Worm (Caenorhabditis elegans) whole organism, L3 larva: ENCODE results near the gene Y113G7B.27.
A peak's percentile ranks its signal among the peaks of the same experiment; 100 is the strongest.

Experiments
- ama-1 ChIP-seq: fragments of 150-350 bp; optimal IDR thresholded peaks from 2 replicates; lab custom pipeline; 2018
- ceh-16 ChIP-seq: sonication (generic microtip); optimal IDR thresholded peaks from 2 replicates; lab custom pipeline; 2017; ENCODE audit warnings: missing biosample characterization, missing genetic modification characterization
- ceh-28 ChIP-seq: fragments of 150-350 bp; optimal IDR thresholded peaks from 2 replicates; lab custom pipeline; 2014; ENCODE audit warnings: missing biosample characterization, missing genetic modification reagents, missing genetic modification characterization
- ceh-82 ChIP-seq: fragments of 150-350 bp; optimal IDR thresholded peaks from 2 replicates; lab custom pipeline; 2014; ENCODE audit warnings: missing biosample characterization, missing genetic modification characterization
- ceh-9 ChIP-seq: sonication (generic microtip); optimal IDR thresholded peaks from 2 replicates; lab custom pipeline; 2018; ENCODE audit warnings: missing biosample characterization, missing genetic modification characterization
- egl-27 ChIP-seq: sonication (generic microtip); optimal IDR thresholded peaks from 4 replicates; lab custom pipeline; 2017; ENCODE audit warnings: missing biosample characterization, missing genetic modification reagents, missing genetic modification characterization
- elt-1 ChIP-seq: fragments of 150-350 bp; optimal IDR thresholded peaks from 2 replicates; lab custom pipeline; 2014; ENCODE audit warnings: missing biosample characterization, missing genetic modification characterization
- elt-2 ChIP-seq: sonication (generic microtip); optimal IDR thresholded peaks from 2 replicates; lab custom pipeline; 2016; ENCODE audit warnings: missing genetic modification reagents, mild to moderate bottlenecking, missing genetic modification characterization, missing compliant biosample characterization
- eor-1 ChIP-seq, 2 experiments: fragments of 150-350 bp; optimal IDR thresholded peaks; 2 replicates each; lab custom pipeline; 2014 to 2018; ENCODE audit warnings: missing biosample characterization in 2 of 2, missing genetic modification characterization in 2 of 2
- fkh-10 ChIP-seq: sonication (generic microtip); optimal IDR thresholded peaks from 2 replicates; lab custom pipeline; 2017; ENCODE audit warnings: missing biosample characterization, missing genetic modification reagents, missing genetic modification characterization
- fkh-2 ChIP-seq: fragments of 150-350 bp; optimal IDR thresholded peaks from 2 replicates; lab custom pipeline; 2014; ENCODE audit warnings: missing biosample characterization, missing genetic modification reagents, missing genetic modification characterization
- fos-1 ChIP-seq: fragments of 150-350 bp; optimal IDR thresholded peaks from 2 replicates; lab custom pipeline; 2014; ENCODE audit warnings: missing biosample characterization, missing genetic modification characterization
- hmg-11 ChIP-seq: sonication (generic microtip); optimal IDR thresholded peaks from 2 replicates; lab custom pipeline; 2016; ENCODE audit warnings: missing genetic modification characterization, missing compliant biosample characterization
- lin-15B ChIP-seq: fragments of 150-350 bp; optimal IDR thresholded peaks from 2 replicates; lab custom pipeline; 2014; ENCODE audit warnings: missing biosample characterization, missing genetic modification characterization
- lin-39 ChIP-seq: fragments of 150-350 bp; optimal IDR thresholded peaks from 2 replicates; lab custom pipeline; 2018; ENCODE audit warnings: missing biosample characterization, missing genetic modification reagents, missing genetic modification characterization
- lsy-12 ChIP-seq: sonication (generic microtip); optimal IDR thresholded peaks from 2 replicates; lab custom pipeline; 2016; ENCODE audit warnings: mild to moderate bottlenecking, missing genetic modification characterization, missing compliant biosample characterization
- mdl-1 ChIP-seq: fragments of 150-350 bp; optimal IDR thresholded peaks from 2 replicates; lab custom pipeline; 2014; ENCODE audit warnings: missing biosample characterization, missing genetic modification characterization
- mml-1 ChIP-seq: fragments of 150-350 bp; sonication (generic microtip); optimal IDR thresholded peaks from 3 replicates; lab custom pipeline; 2014; ENCODE audit warnings: missing biosample characterization, missing genetic modification characterization
- nfya-1 ChIP-seq: sonication (generic microtip); optimal IDR thresholded peaks from 2 replicates; lab custom pipeline; 2017; ENCODE audit warnings: missing genetic modification characterization, mild to moderate bottlenecking, missing compliant biosample characterization, antibody characterized with exemption, moderate library complexity; ENCODE audit not compliant: insufficient read depth
- nhr-12 ChIP-seq: fragments of 150-350 bp; optimal IDR thresholded peaks from 2 replicates; lab custom pipeline; 2014; ENCODE audit warnings: missing biosample characterization, missing genetic modification characterization
- nhr-23 ChIP-seq: fragments of 150-350 bp; optimal IDR thresholded peaks from 2 replicates; lab custom pipeline; 2014; ENCODE audit warnings: missing biosample characterization, missing genetic modification reagents, missing genetic modification characterization
- nhr-237 ChIP-seq: fragments of 150-350 bp; optimal IDR thresholded peaks from 2 replicates; lab custom pipeline; 2014; ENCODE audit warnings: missing biosample characterization, missing genetic modification characterization
- nhr-25 ChIP-seq: sonication (generic microtip); optimal IDR thresholded peaks from 2 replicates; lab custom pipeline; 2017; ENCODE audit warnings: missing biosample characterization, missing genetic modification characterization
- nhr-43 ChIP-seq: sonication (generic microtip); optimal IDR thresholded peaks from 2 replicates; lab custom pipeline; 2016; ENCODE audit warnings: mild to moderate bottlenecking, missing genetic modification characterization, missing compliant biosample characterization; ENCODE audit not compliant: poor library complexity, severe bottlenecking
- nhr-67 ChIP-seq: fragments of 150-350 bp; optimal IDR thresholded peaks from 2 replicates; lab custom pipeline; 2014; ENCODE audit warnings: missing biosample characterization, missing genetic modification characterization
- nhr-76 ChIP-seq: fragments of 150-350 bp; sonication (generic microtip); optimal IDR thresholded peaks from 5 replicates; lab custom pipeline; 2014; ENCODE audit warnings: missing biosample characterization, missing genetic modification characterization
- nhr-77 ChIP-seq: fragments of 150-350 bp; optimal IDR thresholded peaks from 2 replicates; lab custom pipeline; 2014; ENCODE audit warnings: missing biosample characterization, missing genetic modification characterization
- pha-4 ChIP-seq: fragments of 150-350 bp; optimal IDR thresholded peaks from 2 replicates; lab custom pipeline; 2014; ENCODE audit warnings: missing biosample characterization, missing genetic modification reagents, missing genetic modification characterization
- pqm-1 ChIP-seq: fragments of 150-350 bp; optimal IDR thresholded peaks from 2 replicates; lab custom pipeline; 2017; ENCODE audit warnings: missing biosample characterization, missing genetic modification characterization, inconsistent platforms
- tbx-2 ChIP-seq: sonication (generic microtip); optimal IDR thresholded peaks from 2 replicates; lab custom pipeline; 2016; ENCODE audit warnings: mild to moderate bottlenecking, missing genetic modification characterization, missing compliant biosample characterization
- unc-39 ChIP-seq: sonication (generic microtip); optimal IDR thresholded peaks from 4 replicates; lab custom pipeline; 2017; ENCODE audit warnings: missing biosample characterization, missing genetic modification characterization
- unc-62 ChIP-seq: fragments of 150-350 bp; sonication (generic microtip); optimal IDR thresholded peaks from 4 replicates; lab custom pipeline; 2014; ENCODE audit warnings: missing biosample characterization, missing genetic modification reagents, missing genetic modification characterization
- ztf-11 ChIP-seq: fragments of 150-350 bp; optimal IDR thresholded peaks from 2 replicates; lab custom pipeline; 2014; ENCODE audit warnings: missing biosample characterization, missing genetic modification characterization
- ztf-4 ChIP-seq: fragments of 150-350 bp; optimal IDR thresholded peaks from 2 replicates; lab custom pipeline; 2014; ENCODE audit warnings: missing biosample characterization, missing genetic modification characterization

Gene Y113G7B.27

ce11 chrV:20151432-20151831 is 41.2 kb upstream of the Y113G7B.27 start, which contains the start of gene F19B2.7:
F19B2.7 (plus strand) TSS chrV:20151732.
- TF ChIP-seq fos-1 (tag; lab: Kevin White, UChicago) (no peak), lin-39 (tag; lab: Kevin White, UChicago) (no peak), ceh-28 (tag; lab: Kevin White, UChicago) (no peak), ama-1 (lab: Kevin White, UChicago) (no peak), ztf-11 (no peak), elt-1 (no peak), egl-27 (no peak), ceh-9 (tag; lab: Kevin White, UChicago) (no peak)

DNA sequence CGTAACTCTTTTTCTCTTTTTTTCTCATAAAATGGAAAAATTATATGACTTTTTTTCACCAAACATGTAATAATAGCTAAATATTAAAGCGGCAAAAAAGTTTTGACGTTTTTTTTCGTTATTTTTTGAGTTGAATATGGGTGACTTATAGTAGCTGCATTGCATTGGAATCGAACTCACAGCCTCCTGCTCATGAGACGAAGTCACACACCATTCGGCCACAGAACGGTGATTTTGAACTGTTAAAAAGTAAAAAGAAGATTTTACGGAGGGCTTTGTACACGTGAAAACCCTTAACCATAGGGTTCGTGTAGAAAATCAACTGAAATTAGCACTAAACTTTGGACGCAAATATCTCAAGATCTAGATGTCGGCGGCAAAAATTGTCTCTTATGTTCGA is 40.8 kb upstream of the Y113G7B.27 start:
- TF ChIP-seq ceh-82 (tag; lab: Kevin White, UChicago) (no peak), fkh-2 (tag; lab: Kevin White, UChicago) (no peak), lin-15B (tag; lab: Kevin White, UChicago) (no peak), mml-1 (tag; lab: Kevin White, UChicago) (no peak), ama-1 (lab: Kevin White, UChicago) (no peak), nhr-12 (tag; lab: Kevin White, UChicago) (no peak), tbx-2 (no peak), nhr-43 (no peak), nhr-23 (no peak), egl-27 (no peak), elt-1 (no peak), fkh-10 (no peak), nhr-76 (tag; lab: Kevin White, UChicago) (no peak), ceh-16 (no peak), lin-39 (tag; lab: Kevin White, UChicago) (no peak), eor-1 (tag; optimal IDR thresholded peaks at IDR 0.05; lab: Kevin White, UChicago) (no peak), nfya-1 (tag; lab: Kevin White, UChicago) (no peak), nhr-25 (no peak)

DNA sequence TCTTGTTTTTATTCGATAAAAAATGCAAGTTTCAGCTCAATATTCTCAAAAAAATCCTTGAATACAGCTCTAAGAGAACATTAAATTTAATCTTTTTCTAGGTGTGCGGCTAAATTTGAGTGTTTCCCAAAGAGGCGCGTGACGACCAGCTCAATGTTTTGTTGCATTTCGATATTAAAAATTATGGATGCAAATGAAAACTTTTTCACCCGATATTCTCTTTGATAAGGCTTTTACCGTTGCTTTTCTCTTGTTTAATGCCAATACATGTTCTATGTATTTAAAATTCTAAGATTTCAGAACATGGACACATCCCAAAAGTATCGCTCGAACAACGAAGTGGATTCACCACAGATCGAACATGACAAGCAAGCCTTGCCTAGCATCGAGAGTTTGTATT is 34.4 kb upstream of the Y113G7B.27 start, which contains the start of gene F19B2.6:
F19B2.6 (plus strand) TSS at position 301 of the 400 bp plus-strand sequence.
- TF ChIP-seq nhr-43 = no peak

ce11 chrV:20161781-20162289 is 30.8 kb upstream of the Y113G7B.27 start:
- TF ChIP-seq fos-1 (tag; lab: Kevin White, UChicago) (no peak), lin-15B (tag; lab: Kevin White, UChicago) (no peak), ztf-4 (no peak), fkh-10 (no peak), unc-62 (GFP tag; lab: Kevin White, UChicago) (no peak), nhr-237 (no peak), mdl-1 (tag; lab: Kevin White, UChicago) (no peak), unc-39 (tag; lab: Kevin White, UChicago) (no peak), ceh-28 (tag; lab: Kevin White, UChicago) (no peak), lsy-12 (tag; lab: Kevin White, UChicago) (no peak), nhr-77 (tag; lab: Kevin White, UChicago) (no peak), pha-4 (no peak), nhr-12 (tag; lab: Kevin White, UChicago) (no peak), lin-39 (tag; lab: Kevin White, UChicago) (no peak), mml-1 (tag; lab: Kevin White, UChicago) (no peak), fkh-2 (tag; lab: Kevin White, UChicago) (no peak), eor-1 (tag; optimal IDR thresholded peaks at IDR 0.05; lab: Kevin White, UChicago) (no peak), nhr-25 (no peak)

ce11 chrV:20162290-20163104 is 30.1 kb upstream of the Y113G7B.27 start:
- no peak for TF ChIP-seq fkh-2 (tag; lab: Kevin White, UChicago)
- no peak for TF ChIP-seq fkh-10
- no peak for TF ChIP-seq nfya-1 (tag; lab: Kevin White, UChicago)
- peak; percentile 77 for TF ChIP-seq ama-1 (lab: Kevin White, UChicago)
- no peak for TF ChIP-seq hmg-11
- TF ChIP-seq unc-62 (GFP tag; lab: Kevin White, UChicago) = no peak
- TF ChIP-seq nhr-67 (tag; lab: Kevin White, UChicago) = no peak
- peak; percentile 65 for TF ChIP-seq elt-2
- no peak for TF ChIP-seq pqm-1 (tag; lab: Kevin White, UChicago)
- peak; percentile 43 for TF ChIP-seq pha-4
- TF ChIP-seq ceh-28 (tag; lab: Kevin White, UChicago) = peak; percentile 12
